Fruit fly (Drosophila melanogaster) whole organism, wandering third instar larva: Measurements from ENCODE around the gene CG17027.

Experiments used
- Dfd ChIP-seq: fragments of >200 bp; optimal IDR thresholded peaks from 2 replicates; lab custom pipeline; 2017; ENCODE audit warnings: missing biosample characterization, missing genetic modification characterization
- Dif ChIP-seq: fragments of 200-275, 200-300 bp; sonication (Bioruptor generic); optimal IDR thresholded peaks from 2 replicates; lab custom pipeline; 2018; ENCODE audit warnings: missing biosample characterization, missing genetic modification characterization; ENCODE audit not compliant: partially characterized antibody
- GATAd ChIP-seq: sonication (Bioruptor generic); optimal IDR thresholded peaks from 2 replicates; lab custom pipeline; 2016; ENCODE audit warnings: missing biosample characterization, missing genetic modification characterization
- Hnf4 ChIP-seq: fragments of 200-800 bp; sonication (Bioruptor generic); optimal IDR thresholded peaks from 2 replicates; lab custom pipeline; 2016; ENCODE audit warnings: missing biosample characterization, mild to moderate bottlenecking, missing genetic modification characterization
- Hr83 ChIP-seq: fragments of 200-300 bp; sonication (Bioruptor generic); optimal IDR thresholded peaks from 2 replicates; lab custom pipeline; 2016; ENCODE audit warnings: missing biosample characterization, mild to moderate bottlenecking, missing genetic modification characterization, moderate library complexity; ENCODE audit not compliant: poor library complexity, severe bottlenecking
- Mio ChIP-seq: sonication (Bioruptor generic); optimal IDR thresholded peaks from 2 replicates; lab custom pipeline; 2016; ENCODE audit warnings: missing biosample characterization, missing genetic modification characterization
- Myc ChIP-seq: fragments of >200 bp; optimal IDR thresholded peaks from 2 replicates; lab custom pipeline; 2017
- Sp1 ChIP-seq: fragments of 200-800 bp; sonication (Bioruptor generic); optimal IDR thresholded peaks from 3 replicates; lab custom pipeline; 2019; ENCODE audit warnings: missing biosample characterization, mild to moderate bottlenecking, missing genetic modification characterization, moderate library complexity
- br ChIP-seq: fragments of 200-800 bp; sonication (Bioruptor generic); optimal IDR thresholded peaks from 2 replicates; lab custom pipeline; 2016; ENCODE audit warnings: missing biosample characterization, missing genetic modification characterization
- dl ChIP-seq, 2 experiments: fragments of 175-275, 200-275 bp in 1 of 2; fragments of 200-275 bp in 1 of 2; sonication (Bioruptor generic); optimal IDR thresholded peaks; lab custom pipeline; 2018; ENCODE audit warnings: mild to moderate bottlenecking in 2 of 2, missing biosample characterization in 2 of 2, missing genetic modification characterization in 2 of 2, moderate library complexity in 2 of 2; ENCODE audit not compliant: partially characterized antibody in 2 of 2, insufficient read depth in 1 of 2
- dmrt93B ChIP-seq: fragments of 200-800 bp; sonication (Bioruptor generic); optimal IDR thresholded peaks from 2 replicates; lab custom pipeline; 2018; ENCODE audit warnings: missing biosample characterization, mild to moderate bottlenecking, missing genetic modification characterization
- h ChIP-seq: fragments of 200-800 bp; sonication (Bioruptor generic); optimal IDR thresholded peaks from 3 replicates; lab custom pipeline; 2016; ENCODE audit warnings: missing biosample characterization, mild to moderate bottlenecking, missing genetic modification characterization
- pan ChIP-seq: fragments of >200 bp; optimal IDR thresholded peaks from 2 replicates; lab custom pipeline; 2017
- usp ChIP-seq: fragments of >200 bp; optimal IDR thresholded peaks from 2 replicates; lab custom pipeline; 2017; ENCODE audit warnings: missing biosample characterization, missing genetic modification characterization

DNA sequence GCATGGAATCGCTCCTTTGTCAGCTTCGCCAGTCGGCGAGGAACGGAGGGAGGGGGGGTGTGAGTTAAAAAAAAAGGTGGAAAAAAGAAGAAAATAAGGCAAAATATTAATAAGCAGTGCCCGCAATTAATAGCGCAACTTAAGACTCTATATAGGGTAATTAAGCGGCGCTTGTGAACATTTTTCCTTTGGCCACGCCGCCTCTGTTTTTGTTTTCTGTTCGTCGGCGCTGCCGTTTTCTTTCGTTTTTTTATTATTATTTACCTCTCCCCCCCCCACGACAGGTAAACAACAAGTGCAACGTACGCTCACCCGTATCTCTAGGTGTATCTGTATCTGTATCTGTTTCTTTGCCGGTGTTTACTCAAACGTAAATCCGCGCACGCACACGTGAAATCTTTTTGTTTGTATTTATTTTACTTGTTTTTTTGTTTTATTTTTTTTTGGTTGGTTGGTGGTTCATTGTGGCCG is 47.3 kb downstream of the CG17027 start:
- TF ChIP-seq h (GFP tag; lab: Kevin White, UChicago) (peak; percentile 54), GATAd (GFP tag; lab: Kevin White, UChicago) (no peak), Hnf4 (GFP tag; lab: Kevin White, UChicago) (no peak), usp (GFP tag; lab: Kevin White, UChicago) (no peak), br (GFP tag; lab: Kevin White, UChicago) (peak; percentile 58), Dif (no peak), Dfd (GFP tag; lab: Kevin White, UChicago) (no peak), Sp1 (GFP tag; lab: Kevin White, UChicago) (peak; percentile 49), Hr83 (GFP tag; lab: Kevin White, UChicago) (peak; percentile 19), dl (GFP tag; optimal IDR thresholded peaks at IDR 0.05; lab: Kevin White, UChicago; ENCODE audit: insufficient read depth in 1 of 2, partially characterized antibody in 2 of 2) (no peak), Mio (GFP tag; lab: Kevin White, UChicago) (no peak), pan (lab: Kevin White, UChicago) (no peak), dmrt93B (GFP tag; lab: Kevin White, UChicago) (peak; percentile 13), Myc (lab: Kevin White, UChicago) (no peak)
